Worm (Caenorhabditis elegans) whole organism, young adult: Measurements from ENCODE around the gene pik-1.

Experiments
- B0035.1 ChIP-seq: sonication (generic microtip); optimal IDR thresholded peaks from 2 replicates; lab custom pipeline; 2016; ENCODE audit warnings: missing genetic modification characterization, mild to moderate bottlenecking, missing compliant biosample characterization, missing genotype, missing genetic modification reagents
- B0261.1 ChIP-seq: sonication (generic microtip); optimal IDR thresholded peaks from 2 replicates; lab custom pipeline; 2016; ENCODE audit warnings: mild to moderate bottlenecking, missing genetic modification characterization, moderate library complexity, missing compliant biosample characterization
- B0336.3 ChIP-seq: fragments of 200-800 bp; sonication (Bioruptor generic); IDR thresholded peaks from 2 replicates; pipeline ENCODE4 v1.3.6; 2022; ENCODE audit warnings: missing genetic modification characterization, missing compliant biosample characterization
- C06A6.2 ChIP-seq: fragments of 200-800 bp; sonication (Bioruptor generic); conservative IDR thresholded peaks from 2 replicates; pipeline ENCODE4 v1.3.6; 2022; ENCODE audit warnings: missing genetic modification characterization, missing compliant biosample characterization
- C17E4.6 ChIP-seq: fragments of 200-800 bp; sonication (Bioruptor generic); IDR thresholded peaks from 2 replicates; pipeline ENCODE4 v1.3.6; 2022; ENCODE audit warnings: missing genetic modification reagents, missing genetic modification characterization, missing compliant biosample characterization
- D2030.7 ChIP-seq: fragments of 200-800 bp; sonication (Bioruptor generic); IDR thresholded peaks from 2 replicates; pipeline ENCODE4 v1.3.6; 2022; ENCODE audit warnings: missing genetic modification reagents, missing genetic modification characterization, missing compliant biosample characterization
- F10E7.11 ChIP-seq: sonication (generic microtip); optimal IDR thresholded peaks from 2 replicates; lab custom pipeline; 2017; ENCODE audit warnings: mild to moderate bottlenecking, missing genetic modification characterization, moderate library complexity, missing compliant biosample characterization
- F22D6.2 ChIP-seq: sonication (generic microtip); optimal IDR thresholded peaks from 2 replicates; lab custom pipeline; 2016; ENCODE audit warnings: mild to moderate bottlenecking, missing genetic modification characterization, missing compliant biosample characterization
- F23B12.7 ChIP-seq: sonication (generic microtip); optimal IDR thresholded peaks from 2 replicates; lab custom pipeline; 2017; ENCODE audit warnings: missing genetic modification characterization, mild to moderate bottlenecking, missing compliant biosample characterization, antibody characterized with exemption, moderate library complexity; ENCODE audit not compliant: insufficient read depth
- F52B5.7 ChIP-seq: sonication (generic microtip); optimal IDR thresholded peaks from 2 replicates; lab custom pipeline; 2016; ENCODE audit warnings: mild to moderate bottlenecking, missing genetic modification characterization, missing compliant biosample characterization
- F55B11.4 ChIP-seq: sonication (generic microtip); optimal IDR thresholded peaks from 2 replicates; lab custom pipeline; 2016; ENCODE audit warnings: missing compliant biosample characterization, missing genetic modification characterization, borderline replicate concordance; ENCODE audit not compliant: insufficient read depth
- F57C9.4 ChIP-seq: sonication (generic microtip); optimal IDR thresholded peaks from 2 replicates; lab custom pipeline; 2017; ENCODE audit warnings: mild to moderate bottlenecking, missing genetic modification characterization, missing compliant biosample characterization
- Y56A3A.18 ChIP-seq: fragments of 200-800 bp; sonication (Bioruptor generic); IDR thresholded peaks from 2 replicates; pipeline ENCODE4 v1.3.6; 2022; ENCODE audit warnings: missing genetic modification reagents, missing genetic modification characterization, missing compliant biosample characterization
- Y67H2A.10 ChIP-seq: fragments of 200-800 bp; sonication (Bioruptor generic); conservative IDR thresholded peaks from 2 replicates; pipeline ENCODE4 v1.3.6; 2022; ENCODE audit warnings: missing genetic modification reagents, missing genetic modification characterization, missing compliant biosample characterization
- ZK185.1 ChIP-seq: sonication (generic microtip); optimal IDR thresholded peaks from 2 replicates; lab custom pipeline; 2016; ENCODE audit warnings: mild to moderate bottlenecking, missing genetic modification characterization, missing compliant biosample characterization; ENCODE audit not compliant: poor library complexity, severe bottlenecking
- ama-1 ChIP-seq, 3 experiments: fragments of 150-350 bp in 1 of 3; sonication (generic microtip) in 2 of 3; optimal IDR thresholded peaks; 2 replicates each; lab custom pipeline; 2014 to 2018; ENCODE audit warnings: missing biosample characterization in 2 of 3, missing genetic modification characterization in 2 of 3, missing genetic modification reagents in 2 of 3
- attf-5 ChIP-seq: fragments of 200-800 bp; sonication (Bioruptor generic); optimal IDR thresholded peaks from 2 replicates; lab custom pipeline; 2018; ENCODE audit warnings: mild to moderate bottlenecking, missing genetic modification characterization, missing compliant biosample characterization
- cebp-1 ChIP-seq, 2 experiments: fragments of 200-800 bp in 1 of 2; sonication (Bioruptor generic) in 1 of 2; sonication (generic microtip) in 1 of 2; IDR thresholded peaks in 1 of 2; optimal IDR thresholded peaks in 1 of 2; 2 replicates each; pipeline versions ENCODE4 v1.3.6 to Lab custom; 2017 to 2022; ENCODE audit warnings: missing compliant biosample characterization in 2 of 2, missing genetic modification characterization in 2 of 2, mild to moderate bottlenecking in 1 of 2, missing genetic modification reagents in 1 of 2, moderate library complexity in 1 of 2
- ceh-100 ChIP-seq: fragments of 200-800 bp; sonication (Bioruptor generic); IDR thresholded peaks from 2 replicates; pipeline ENCODE4 v1.3.6; 2022; ENCODE audit warnings: missing genetic modification reagents, missing genetic modification characterization, missing compliant biosample characterization
- efl-1 ChIP-seq: fragments of 150-350 bp; optimal IDR thresholded peaks from 2 replicates; lab custom pipeline; 2014; ENCODE audit warnings: missing biosample characterization, missing genetic modification reagents, missing genetic modification characterization
- egl-18 ChIP-seq: fragments of 200-800 bp; sonication (Bioruptor generic); IDR thresholded peaks from 2 replicates; pipeline ENCODE4 v1.3.6; 2022; ENCODE audit warnings: missing genetic modification reagents, missing genetic modification characterization, missing compliant biosample characterization
- egl-44 ChIP-seq: fragments of 200-800 bp; sonication (Bioruptor generic); IDR thresholded peaks from 2 replicates; pipeline ENCODE4 v1.3.6; 2022; ENCODE audit warnings: missing genetic modification reagents, missing genetic modification characterization, missing compliant biosample characterization
- hmg-1.2 ChIP-seq: fragments of 200-800 bp; sonication (Bioruptor generic); IDR thresholded peaks from 2 replicates; pipeline ENCODE4 v1.3.6; 2022; ENCODE audit warnings: missing genetic modification reagents, missing genetic modification characterization, missing compliant biosample characterization
- hrde-1 ChIP-seq: sonication (generic microtip); optimal IDR thresholded peaks from 2 replicates; lab custom pipeline; 2016; ENCODE audit warnings: missing genetic modification characterization, mild to moderate bottlenecking, missing compliant biosample characterization, moderate library complexity, missing genotype, missing genetic modification reagents, borderline replicate concordance
- hsf-1 ChIP-seq: fragments of 200-800 bp; sonication (Bioruptor generic); IDR thresholded peaks from 2 replicates; pipeline ENCODE4 v1.3.6; 2022; ENCODE audit warnings: missing genetic modification reagents, missing genetic modification characterization, missing compliant biosample characterization
- lag-1 ChIP-seq: fragments of 200-800 bp; sonication (Bioruptor generic); IDR thresholded peaks from 2 replicates; pipeline ENCODE4 v1.3.6; 2022; ENCODE audit warnings: missing genetic modification reagents, missing genetic modification characterization, missing compliant biosample characterization
- lin-26 ChIP-seq: fragments of 200-800 bp; sonication (Bioruptor generic); IDR thresholded peaks from 2 replicates; pipeline ENCODE4 v1.3.6; 2022; ENCODE audit warnings: missing genetic modification reagents, missing genetic modification characterization, missing compliant biosample characterization
- lin-40 ChIP-seq: sonication (generic microtip); optimal IDR thresholded peaks from 2 replicates; lab custom pipeline; 2016; ENCODE audit warnings: missing genetic modification characterization, mild to moderate bottlenecking, missing compliant biosample characterization, missing genotype, missing genetic modification reagents
- madf-10 ChIP-seq: sonication (generic microtip); optimal IDR thresholded peaks from 2 replicates; lab custom pipeline; 2016; ENCODE audit warnings: mild to moderate bottlenecking, missing genetic modification characterization, missing compliant biosample characterization
- madf-3 ChIP-seq: fragments of 200-800 bp; sonication (Bioruptor generic); IDR thresholded peaks from 2 replicates; pipeline ENCODE4 v1.3.6; 2022; ENCODE audit warnings: missing genetic modification reagents, missing genetic modification characterization, missing compliant biosample characterization
- mes-4 ChIP-seq: sonication (generic microtip); optimal IDR thresholded peaks from 2 replicates; lab custom pipeline; 2016; ENCODE audit warnings: missing genotype, missing genetic modification characterization, missing compliant biosample characterization
- nfyb-1 ChIP-seq: fragments of 200-800 bp; sonication (Bioruptor generic); IDR thresholded peaks from 2 replicates; pipeline ENCODE4 v1.3.6; 2022; ENCODE audit warnings: missing genetic modification reagents, missing genetic modification characterization, missing compliant biosample characterization
- nhr-179 ChIP-seq: sonication (generic microtip); optimal IDR thresholded peaks from 2 replicates; lab custom pipeline; 2016; ENCODE audit warnings: mild to moderate bottlenecking, missing genetic modification characterization, missing compliant biosample characterization
- nhr-90 ChIP-seq: sonication (generic microtip); optimal IDR thresholded peaks from 2 replicates; lab custom pipeline; 2016; ENCODE audit warnings: missing genotype, mild to moderate bottlenecking, missing genetic modification characterization, missing compliant biosample characterization
- rcor-1 ChIP-seq: fragments of 200-800 bp; sonication (Bioruptor generic); IDR thresholded peaks from 2 replicates; pipeline ENCODE4 v1.3.6; 2022; ENCODE audit warnings: missing genetic modification reagents, missing genetic modification characterization, missing compliant biosample characterization
- rec-8 ChIP-seq, 2 experiments: sonication (generic microtip); optimal IDR thresholded peaks; 2 replicates each; lab custom pipeline; 2016; ENCODE audit warnings: mild to moderate bottlenecking in 2 of 2, missing genetic modification characterization in 2 of 2, missing genetic modification reagents in 2 of 2, missing genotype in 2 of 2, missing biosample characterization in 1 of 2, missing compliant biosample characterization in 1 of 2, moderate library complexity in 1 of 2
- rpc-1 ChIP-seq, 2 experiments: fragments of 150-350 bp in 1 of 2; sonication (generic microtip) in 1 of 2; optimal IDR thresholded peaks; 2 replicates each; lab custom pipeline; 2014 to 2018; ENCODE audit warnings: missing biosample characterization in 1 of 2, missing genetic modification characterization in 1 of 2, missing genetic modification reagents in 1 of 2, missing genotype in 1 of 2
- sdz-38 ChIP-seq: sonication (generic microtip); optimal IDR thresholded peaks from 2 replicates; lab custom pipeline; 2016; ENCODE audit warnings: missing genotype, missing genetic modification characterization, missing compliant biosample characterization
- sea-2 ChIP-seq: fragments of 200-800 bp; sonication (Bioruptor generic); IDR thresholded peaks from 2 replicates; pipeline ENCODE4 v1.3.6; 2022; ENCODE audit warnings: missing genetic modification characterization, missing compliant biosample characterization
- snpc-3.4 ChIP-seq: sonication (generic microtip); optimal IDR thresholded peaks from 2 replicates; lab custom pipeline; 2017; ENCODE audit warnings: missing genetic modification characterization, mild to moderate bottlenecking, missing compliant biosample characterization, antibody characterized with exemption, moderate library complexity, missing genotype, missing genetic modification reagents
- somi-1 ChIP-seq: fragments of 200-800 bp; sonication (Bioruptor generic); optimal IDR thresholded peaks from 2 replicates; lab custom pipeline; 2018; ENCODE audit warnings: mild to moderate bottlenecking, missing genetic modification characterization, missing compliant biosample characterization
- sptf-2 ChIP-seq: fragments of 200-800 bp; sonication (Bioruptor generic); optimal IDR thresholded peaks from 2 replicates; lab custom pipeline; 2018; ENCODE audit warnings: mild to moderate bottlenecking, missing genetic modification characterization, missing compliant biosample characterization
- unc-62 ChIP-seq: fragments of 150-350 bp; optimal IDR thresholded peaks from 2 replicates; lab custom pipeline; 2014; ENCODE audit warnings: missing biosample characterization, missing genetic modification reagents, missing genetic modification characterization
- zfh-2 ChIP-seq: fragments of 200-800 bp; sonication (Bioruptor generic); conservative IDR thresholded peaks from 2 replicates; pipeline ENCODE4 v1.3.6; 2022; ENCODE audit warnings: missing genetic modification reagents, missing genetic modification characterization, missing compliant biosample characterization
- ztf-26 ChIP-seq: sonication (generic microtip); optimal IDR thresholded peaks from 2 replicates; lab custom pipeline; 2017; ENCODE audit warnings: missing genetic modification characterization, missing compliant biosample characterization
- ztf-28 ChIP-seq: fragments of 200-800 bp; sonication (Bioruptor generic); IDR thresholded peaks from 2 replicates; pipeline ENCODE4 v1.3.6; 2022; ENCODE audit warnings: missing genetic modification reagents, missing genetic modification characterization, missing compliant biosample characterization
- ztf-3 ChIP-seq: fragments of 200-800 bp; sonication (Bioruptor generic); optimal IDR thresholded peaks from 2 replicates; lab custom pipeline; 2018; ENCODE audit warnings: mild to moderate bottlenecking, missing genetic modification characterization, missing compliant biosample characterization

Gene pik-1

DNA sequence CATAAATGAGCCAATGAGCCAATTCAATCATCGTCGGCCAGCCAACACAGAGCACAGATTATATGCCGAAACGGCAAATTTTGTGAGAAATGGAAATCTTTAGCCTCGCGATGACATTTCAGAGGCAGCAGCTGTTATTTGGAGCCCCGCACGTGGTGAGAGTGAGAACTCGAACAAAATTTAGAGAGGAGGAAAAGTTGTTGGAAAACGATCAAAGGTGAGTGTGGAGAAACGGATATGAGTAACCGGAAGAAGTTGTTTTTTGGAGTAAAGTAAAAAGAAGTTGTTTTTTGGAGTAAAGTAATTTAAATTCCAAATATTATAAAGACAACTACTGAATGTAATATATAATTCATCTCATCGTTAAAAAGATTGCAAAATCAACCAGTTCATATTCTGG, 17.1 kb upstream of the pik-1 start, which contains the start of gene Y62E10A.13 (continued):
- TF ChIP-seq Y56A3A.18 (GFP tag; lab: Robert Waterston, UW), result no peak
- no peak for TF ChIP-seq egl-18
- TF ChIP-seq F10E7.11 (tag; lab: Kevin White, UChicago), result peak; percentile 53
- no peak for TF ChIP-seq sdz-38 (tag; lab: Kevin White, UChicago)
- TF ChIP-seq ztf-3 (GFP tag; lab: Kevin White, UChicago), result no peak
- TF ChIP-seq C06A6.2 (GFP tag; lab: Robert Waterston, UW), result no peak
- no peak for TF ChIP-seq ceh-100 (GFP tag; lab: Robert Waterston, UW)
- no peak for TF ChIP-seq efl-1 (GFP tag; lab: Kevin White, UChicago)
- no peak for TF ChIP-seq unc-62 (GFP tag; lab: Kevin White, UChicago)
- no peak for TF ChIP-seq nfyb-1 (GFP tag; lab: Robert Waterston, UW)
- no peak for TF ChIP-seq ama-1 (optimal IDR thresholded peaks at IDR 0.05; lab: Kevin White, UChicago)
- no peak for TF ChIP-seq ama-1 (GFP tag; optimal IDR thresholded peaks at IDR 0.05; lab: Kevin White, UChicago)
- no peak for TF ChIP-seq ZK185.1
- TF ChIP-seq ztf-28, result no peak
- no peak for TF ChIP-seq F23B12.7 (tag; lab: Kevin White, UChicago)
- no peak for TF ChIP-seq F55B11.4 (tag; lab: Kevin White, UChicago)
- peak; percentile 51 for TF ChIP-seq hrde-1 (tag; lab: Kevin White, UChicago)
- TF ChIP-seq F52B5.7 (tag; lab: Kevin White, UChicago), result no peak
- TF ChIP-seq lin-26 (GFP tag; lab: Robert Waterston, UW), result no peak
- TF ChIP-seq attf-5, result no peak
- TF ChIP-seq hsf-1 (GFP tag; lab: Robert Waterston, UW), result peak; percentile 63; the same call in 1 of the 2 replicates
- no peak for TF ChIP-seq C17E4.6 (GFP tag; lab: Robert Waterston, UW)
- TF ChIP-seq rcor-1, result 0 out of 2 replicates have a peak, but pooled peaks have one; percentile 20
- TF ChIP-seq lag-1 (GFP tag; lab: Robert Waterston, UW), result no peak
- TF ChIP-seq rec-8 (tag; optimal IDR thresholded peaks at IDR 0.05; lab: Kevin White, UChicago), result no peak
- no peak for TF ChIP-seq nhr-179 (tag; lab: Kevin White, UChicago)
- no peak for TF ChIP-seq somi-1 (GFP tag; lab: Kevin White, UChicago)
- no peak for TF ChIP-seq sea-2 (GFP tag; lab: Robert Waterston, UW)
- no peak for TF ChIP-seq hmg-1.2 (GFP tag; lab: Robert Waterston, UW)
- TF ChIP-seq B0035.1 (tag; lab: Kevin White, UChicago), result no peak
- TF ChIP-seq nhr-90 (tag; lab: Kevin White, UChicago), result no peak
- TF ChIP-seq F57C9.4 (tag; lab: Kevin White, UChicago), result no peak
- TF ChIP-seq F22D6.2 (tag; lab: Kevin White, UChicago), result no peak
- TF ChIP-seq madf-3, result 0 out of 2 replicates have a peak, but pooled peaks have one; percentile 7
- TF ChIP-seq lin-40 (tag; lab: Kevin White, UChicago), result no peak
- TF ChIP-seq D2030.7, result no peak
- TF ChIP-seq B0261.1, result no peak
- TF ChIP-seq zfh-2 (GFP tag; lab: Robert Waterston, UW), result no peak
- no peak for TF ChIP-seq sptf-2 (GFP tag; lab: Kevin White, UChicago)
- peak; percentile 24 for TF ChIP-seq snpc-3.4 (tag; lab: Kevin White, UChicago)
- TF ChIP-seq Y67H2A.10 (GFP tag; lab: Robert Waterston, UW), result no peak
- no peak for TF ChIP-seq madf-10 (tag; lab: Kevin White, UChicago)
- TF ChIP-seq cebp-1 (GFP tag; IDR thresholded peaks at IDR 0.05; lab: Robert Waterston, UW), result no peak
- TF ChIP-seq cebp-1 (tag; optimal IDR thresholded peaks at IDR 0.05; lab: Kevin White, UChicago), result no peak
- no peak for TF ChIP-seq ztf-26 (tag; lab: Kevin White, UChicago)
- no peak for TF ChIP-seq rpc-1 (optimal IDR thresholded peaks at IDR 0.05; lab: Kevin White, UChicago)
- no peak for TF ChIP-seq rpc-1 (tag; optimal IDR thresholded peaks at IDR 0.05; lab: Kevin White, UChicago)
- TF ChIP-seq mes-4 (tag; lab: Kevin White, UChicago), result no peak
- no peak for TF ChIP-seq egl-44 (GFP tag; lab: Robert Waterston, UW)
- TF ChIP-seq B0336.3, result peak; percentile 61; the same call in 1 of the 2 replicates
